Fruit fly (Drosophila melanogaster) Kc167 (cell line): ENCODE results near the gene CG34112.

Experiments used
- Myc ChIP-seq: fragments of >200 bp; optimal IDR thresholded peaks from 2 replicates; lab custom pipeline; 2017; ENCODE audit warnings: missing external identifiers
- Sin3A ChIP-seq: fragments of >200 bp; optimal IDR thresholded peaks from 2 replicates; lab custom pipeline; 2018; ENCODE audit warnings: missing external identifiers
- h ChIP-seq: fragments of >200 bp; optimal IDR thresholded peaks from 3 replicates; lab custom pipeline; 2018; ENCODE audit warnings: missing external identifiers
- insv ChIP-seq: fragments of >200 bp; optimal IDR thresholded peaks from 3 replicates; lab custom pipeline; 2018; ENCODE audit warnings: missing external identifiers
- psq ChIP-seq: fragments of >200 bp; optimal IDR thresholded peaks from 2 replicates; lab custom pipeline; 2017; ENCODE audit warnings: missing external identifiers
- ttk ChIP-seq: sonication (Bioruptor generic); optimal IDR thresholded peaks from 2 replicates; lab custom pipeline; 2017; ENCODE audit warnings: missing external identifiers

DNA sequence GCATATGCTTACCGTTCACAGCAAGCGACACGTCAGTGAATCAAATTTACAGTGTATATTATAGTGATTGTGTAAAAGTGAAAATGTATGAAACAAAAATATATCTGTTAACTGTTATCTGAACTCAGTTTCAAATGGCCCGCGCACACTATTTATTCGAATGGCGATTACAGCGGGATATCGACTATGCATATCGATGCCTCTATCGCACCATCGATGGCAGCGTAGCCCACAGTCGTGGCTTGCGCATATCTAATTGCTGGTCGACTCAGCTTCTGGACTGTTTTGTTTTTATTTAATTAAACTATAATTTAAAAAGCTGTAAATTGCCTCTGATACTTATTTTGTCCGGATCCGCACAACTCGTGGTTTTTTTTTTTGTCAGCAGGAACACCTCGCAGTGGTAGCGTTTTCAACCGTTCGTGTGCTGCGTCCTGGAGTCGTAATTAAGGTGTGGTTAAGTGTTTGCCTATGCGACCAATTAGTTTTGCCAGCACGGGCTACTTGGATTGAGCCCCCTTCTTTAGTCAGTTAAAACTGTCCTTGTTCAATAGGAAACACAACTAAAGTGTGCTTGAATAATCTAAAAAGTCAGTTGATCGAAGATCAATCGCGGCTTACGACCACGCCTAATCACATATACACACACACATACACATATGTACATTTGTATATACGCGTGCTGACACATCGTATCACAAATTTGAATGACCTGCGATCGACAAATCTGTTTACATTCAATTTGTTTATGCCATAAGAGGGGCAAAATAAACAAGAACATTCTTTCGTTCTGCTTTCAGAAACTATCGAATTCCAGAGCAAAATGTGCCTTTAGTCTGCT, 12.8 kb downstream of the CG34112 start, which contains the start of gene Cont:
- TF ChIP-seq h (no peak), insv (no peak), psq (lab: Kevin White, UChicago) (no peak), Sin3A (lab: Kevin White, UChicago) (no peak), Myc (lab: Kevin White, UChicago) (no peak), ttk (lab: Kevin White, UChicago) (no peak)
